Fruit fly (Drosophila melanogaster): Measurements from ENCODE around the gene CG17237.

DNA sequence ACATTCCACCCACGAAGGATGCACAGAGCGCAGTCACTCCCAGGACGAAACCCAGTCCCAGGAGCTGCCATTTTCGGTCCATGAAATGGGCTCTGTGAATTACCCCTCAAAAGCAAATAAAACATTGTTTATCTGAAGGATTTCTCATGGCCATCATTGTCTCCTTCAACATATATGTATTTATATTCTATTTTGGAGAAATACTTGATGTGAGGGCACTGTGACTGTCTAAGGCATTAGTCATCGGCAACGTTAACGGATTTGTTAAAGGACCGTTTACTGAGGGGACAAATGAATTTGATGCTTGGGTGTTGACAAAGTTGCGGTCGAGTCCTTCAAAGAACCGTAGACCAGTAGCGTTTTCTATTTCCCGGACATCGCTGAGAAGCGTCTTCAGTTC, 49.9 kb downstream of the CG17237 start, which contains the start of gene Tengl2:
- TF ChIP-seq CG7839 (tag; optimal IDR thresholded peaks at IDR 0.05) = no peak
- TF ChIP-seq ttk (GFP tag; IDR thresholded peaks at IDR 0.05) = no peak
- TF ChIP-seq CG14441 (GFP tag; IDR thresholded peaks at IDR 0.05) = no peak
- no peak for TF ChIP-seq CG8765 (GFP tag; IDR thresholded peaks at IDR 0.05)
- TF ChIP-seq CG34224 (GFP tag; IDR thresholded peaks at IDR 0.05; ENCODE audit: partially characterized antibody) = no peak
- no peak for TF ChIP-seq Dfd (GFP tag; optimal IDR thresholded peaks at IDR 0.05)
- TF ChIP-seq CG12071 (GFP tag; optimal IDR thresholded peaks at IDR 0.05) = no peak
